Worm (Caenorhabditis elegans) whole organism, L1 larva: Measurements from ENCODE around the gene C29A12.6.

Source experiments
- aha-1 ChIP-seq: fragments of 150-350 bp; optimal IDR thresholded peaks from 2 replicates; lab custom pipeline; 2014; ENCODE audit warnings: missing biosample characterization, missing genetic modification characterization
- blmp-1 ChIP-seq: fragments of 150-350 bp; optimal IDR thresholded peaks from 2 replicates; lab custom pipeline; 2014; ENCODE audit warnings: missing biosample characterization, missing genetic modification characterization
- ceh-63 ChIP-seq: fragments of 200-800 bp; sonication (Bioruptor generic); optimal IDR thresholded peaks from 2 replicates; lab custom pipeline; 2018; ENCODE audit warnings: mild to moderate bottlenecking, missing genetic modification characterization, missing compliant biosample characterization
- ceh-82 ChIP-seq, 3 experiments: fragments of 150-350 bp in 1 of 3; sonication (generic microtip) in 2 of 3; optimal IDR thresholded peaks; 2 replicates each; lab custom pipeline; 2014 to 2017; ENCODE audit warnings: missing biosample characterization in 3 of 3, missing genetic modification characterization in 3 of 3
- dsc-1 ChIP-seq: sonication (generic microtip); optimal IDR thresholded peaks from 2 replicates; lab custom pipeline; 2016; ENCODE audit warnings: mild to moderate bottlenecking, missing genetic modification characterization, missing compliant biosample characterization
- efl-1 ChIP-seq, 4 experiments: fragments of 150-350 bp; optimal IDR thresholded peaks in 3 of 4; peaks in 1 of 4; 1 replicate in 1 of 4; 2 replicates in 3 of 4; lab custom pipeline; 2014; ENCODE audit warnings: missing biosample characterization in 2 of 4, missing genetic modification characterization in 2 of 4, missing genetic modification reagents in 2 of 4
- elt-2 ChIP-seq: sonication (generic microtip); optimal IDR thresholded peaks from 2 replicates; lab custom pipeline; 2016; ENCODE audit warnings: missing genetic modification characterization, mild to moderate bottlenecking, inconsistent platforms, missing compliant biosample characterization, missing genetic modification reagents
- ets-5 ChIP-seq: fragments of 200-800 bp; sonication (Bioruptor generic); IDR thresholded peaks from 2 replicates; pipeline ENCODE4 v1.3.6; 2022; ENCODE audit warnings: missing genetic modification characterization, missing compliant biosample characterization
- fkh-10 ChIP-seq: sonication (generic microtip); optimal IDR thresholded peaks from 2 replicates; lab custom pipeline; 2017; ENCODE audit warnings: missing biosample characterization, missing genetic modification reagents, missing genetic modification characterization
- fkh-8 ChIP-seq: sonication (generic microtip); optimal IDR thresholded peaks from 2 replicates; lab custom pipeline; 2016; ENCODE audit warnings: mild to moderate bottlenecking, missing genetic modification characterization, missing compliant biosample characterization
- jun-1 ChIP-seq: fragments of 150-350 bp; optimal IDR thresholded peaks from 2 replicates; lab custom pipeline; 2014; ENCODE audit warnings: missing biosample characterization, missing genetic modification reagents, missing genetic modification characterization
- lin-14 ChIP-seq: fragments of 200-800 bp; sonication (Bioruptor generic); optimal IDR thresholded peaks from 2 replicates; lab custom pipeline; 2018; ENCODE audit warnings: mild to moderate bottlenecking, missing genetic modification characterization, moderate library complexity, missing compliant biosample characterization
- lin-39 ChIP-seq: fragments of 150-350 bp; optimal IDR thresholded peaks from 2 replicates; lab custom pipeline; 2014; ENCODE audit warnings: missing biosample characterization, missing genetic modification reagents, missing genetic modification characterization
- lir-3 ChIP-seq: sonication (generic microtip); optimal IDR thresholded peaks from 2 replicates; lab custom pipeline; 2016; ENCODE audit warnings: mild to moderate bottlenecking, missing genetic modification characterization, moderate library complexity, missing compliant biosample characterization; ENCODE audit not compliant: poor library complexity
- lsy-2 ChIP-seq, 2 experiments: fragments of 150-350 bp; optimal IDR thresholded peaks; 2 replicates each; lab custom pipeline; 2014; ENCODE audit warnings: missing biosample characterization in 2 of 2, missing genetic modification characterization in 2 of 2
- mab-9 ChIP-seq: fragments of 200-800 bp; sonication (Bioruptor generic); IDR thresholded peaks from 2 replicates; pipeline ENCODE4 v1.3.6; 2022; ENCODE audit warnings: missing genetic modification reagents, missing genetic modification characterization, missing compliant biosample characterization
- mef-2 ChIP-seq: fragments of 150-350 bp; optimal IDR thresholded peaks from 2 replicates; lab custom pipeline; 2014; ENCODE audit warnings: missing biosample characterization, missing genetic modification characterization
- nhr-19 ChIP-seq: fragments of 200-800 bp; sonication (Bioruptor generic); conservative IDR thresholded peaks from 2 replicates; pipeline ENCODE4 v1.3.6; 2022; ENCODE audit warnings: missing genetic modification characterization, missing compliant biosample characterization
- nhr-20 ChIP-seq: sonication (generic microtip); optimal IDR thresholded peaks from 2 replicates; lab custom pipeline; 2016; ENCODE audit warnings: mild to moderate bottlenecking, missing genetic modification characterization, missing compliant biosample characterization
- nhr-237 ChIP-seq: fragments of 150-350 bp; optimal IDR thresholded peaks from 2 replicates; lab custom pipeline; 2014; ENCODE audit warnings: missing biosample characterization, missing genetic modification characterization
- nhr-47 ChIP-seq: sonication (generic microtip); optimal IDR thresholded peaks from 2 replicates; lab custom pipeline; 2016; ENCODE audit warnings: mild to moderate bottlenecking, missing genetic modification characterization, moderate library complexity, missing compliant biosample characterization
- nhr-71 ChIP-seq: sonication (generic microtip); optimal IDR thresholded peaks from 2 replicates; lab custom pipeline; 2016; ENCODE audit warnings: mild to moderate bottlenecking, missing genetic modification characterization, moderate library complexity, missing compliant biosample characterization
- nhr-77 ChIP-seq: fragments of 150-350 bp; optimal IDR thresholded peaks from 2 replicates; lab custom pipeline; 2014; ENCODE audit warnings: missing biosample characterization, missing genetic modification characterization
- nhr-85 ChIP-seq: sonication (generic microtip); peaks from one replicate; lab custom pipeline; 2016; ENCODE audit warnings: missing genetic modification characterization, inconsistent platforms, missing compliant biosample characterization
- pqm-1 ChIP-seq: sonication (generic microtip); optimal IDR thresholded peaks from 3 replicates; lab custom pipeline; 2017; ENCODE audit warnings: missing biosample characterization, missing genetic modification characterization
- rnt-1 ChIP-seq: sonication (generic microtip); optimal IDR thresholded peaks from 2 replicates; lab custom pipeline; 2016; ENCODE audit warnings: mild to moderate bottlenecking, missing genetic modification characterization, moderate library complexity, missing compliant biosample characterization
- snu-23 ChIP-seq: sonication (generic microtip); optimal IDR thresholded peaks from 2 replicates; lab custom pipeline; 2016; ENCODE audit warnings: missing genetic modification characterization, missing compliant biosample characterization
- tbx-2 ChIP-seq: sonication (generic microtip); optimal IDR thresholded peaks from 2 replicates; lab custom pipeline; 2016; ENCODE audit warnings: missing genetic modification characterization, missing compliant biosample characterization
- unc-30 ChIP-seq: sonication (generic microtip); optimal IDR thresholded peaks from 2 replicates; lab custom pipeline; 2017; ENCODE audit warnings: missing biosample characterization, missing genetic modification characterization
- vab-15 ChIP-seq: sonication (generic microtip); optimal IDR thresholded peaks from 2 replicates; lab custom pipeline; 2017; ENCODE audit warnings: missing genotype, mild to moderate bottlenecking, missing genetic modification characterization, missing compliant biosample characterization
- zag-1 ChIP-seq: fragments of 150-350 bp; optimal IDR thresholded peaks from 2 replicates; lab custom pipeline; 2014; ENCODE audit warnings: missing biosample characterization, missing genetic modification characterization
- ztf-11 ChIP-seq, 2 experiments: sonication (generic microtip); optimal IDR thresholded peaks; 2 replicates each; lab custom pipeline; 2016 to 2017; ENCODE audit warnings: missing genetic modification characterization in 2 of 2, missing biosample characterization in 1 of 2, missing compliant biosample characterization in 1 of 2
- ztf-4 ChIP-seq: fragments of 150-350 bp; optimal IDR thresholded peaks from 2 replicates; lab custom pipeline; 2014; ENCODE audit warnings: missing biosample characterization, missing genetic modification characterization

The C29A12.6 gene

DNA sequence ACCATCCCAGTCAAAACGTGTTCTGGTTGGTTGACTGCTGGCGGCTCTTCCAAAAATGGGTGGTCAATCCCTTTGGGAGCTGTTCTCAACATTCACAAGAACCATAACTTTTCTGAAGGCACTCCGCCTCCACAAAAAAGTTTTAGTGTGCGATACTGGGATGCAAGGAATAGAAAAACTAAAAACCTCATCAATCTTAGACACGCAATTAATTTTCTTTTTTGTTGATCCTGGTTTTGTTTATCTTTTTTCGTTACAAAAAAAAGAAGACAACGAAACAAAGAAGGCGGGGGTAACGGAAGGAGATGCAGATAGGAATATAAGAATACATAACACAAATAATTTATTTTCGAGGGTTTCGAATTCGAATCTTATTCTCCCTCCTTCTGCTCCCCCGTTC lies 8.8 kb upstream of the C29A12.6 start:
- no peak for TF ChIP-seq ets-5 (GFP tag; lab: Robert Waterston, UW)
- no peak for TF ChIP-seq ztf-4 (tag; lab: Kevin White, UChicago)
- TF ChIP-seq lir-3, result no peak
- TF ChIP-seq lin-14 (GFP tag; lab: Kevin White, UChicago), result peak; percentile 27
- no peak for TF ChIP-seq nhr-19

- TF ChIP-seq nhr-19 (no peak), nhr-237 (tag; lab: Kevin White, UChicago) (no peak), lin-14 (GFP tag; lab: Kevin White, UChicago) (peak; percentile 8)
These were observed 7.6 kb upstream of the C29A12.6 start for ce11 chrV:10839398-10839797.

- no peak for TF ChIP-seq pqm-1 (tag; lab: Kevin White, UChicago)
- TF ChIP-seq lin-14 (GFP tag; lab: Kevin White, UChicago), result peak; percentile 12
- TF ChIP-seq fkh-10 (GFP tag; lab: Kevin White, UChicago), result peak; percentile 52
These were observed 7.2 kb downstream of the C29A12.6 start for ce11 chrV:10854197-10854596.

DNA sequence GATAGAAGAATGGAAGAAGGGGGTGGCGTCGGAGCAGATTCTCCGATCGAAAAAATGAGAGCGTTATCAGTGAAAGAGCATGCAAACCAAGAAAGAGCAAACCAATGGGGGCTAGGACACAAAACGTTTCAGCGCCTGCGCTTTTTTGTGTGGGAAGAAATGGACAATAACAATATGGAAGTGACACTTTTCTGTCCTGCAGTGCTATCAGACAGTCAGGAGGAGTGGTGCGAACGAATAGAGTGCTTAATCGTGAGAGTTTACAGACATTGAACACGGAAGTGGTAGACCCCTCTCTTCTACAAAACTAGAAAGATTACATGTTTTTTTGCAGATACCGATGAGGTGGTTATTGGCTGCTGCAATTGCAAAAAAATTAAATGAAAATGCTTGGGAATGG lies 8.4 kb downstream of the C29A12.6 start:
- TF ChIP-seq pqm-1 (tag; lab: Kevin White, UChicago) (peak; percentile 10), elt-2 (tag; lab: Kevin White, UChicago) (peak; percentile 63), lin-14 (GFP tag; lab: Kevin White, UChicago) (peak; percentile 6), zag-1 (no peak), nhr-20 (tag; lab: Kevin White, UChicago) (peak; percentile 24), mef-2 (no peak), ztf-11 (tag; optimal IDR thresholded peaks at IDR 0.05; lab: Kevin White, UChicago) (no peak), dsc-1 (no peak)

DNA sequence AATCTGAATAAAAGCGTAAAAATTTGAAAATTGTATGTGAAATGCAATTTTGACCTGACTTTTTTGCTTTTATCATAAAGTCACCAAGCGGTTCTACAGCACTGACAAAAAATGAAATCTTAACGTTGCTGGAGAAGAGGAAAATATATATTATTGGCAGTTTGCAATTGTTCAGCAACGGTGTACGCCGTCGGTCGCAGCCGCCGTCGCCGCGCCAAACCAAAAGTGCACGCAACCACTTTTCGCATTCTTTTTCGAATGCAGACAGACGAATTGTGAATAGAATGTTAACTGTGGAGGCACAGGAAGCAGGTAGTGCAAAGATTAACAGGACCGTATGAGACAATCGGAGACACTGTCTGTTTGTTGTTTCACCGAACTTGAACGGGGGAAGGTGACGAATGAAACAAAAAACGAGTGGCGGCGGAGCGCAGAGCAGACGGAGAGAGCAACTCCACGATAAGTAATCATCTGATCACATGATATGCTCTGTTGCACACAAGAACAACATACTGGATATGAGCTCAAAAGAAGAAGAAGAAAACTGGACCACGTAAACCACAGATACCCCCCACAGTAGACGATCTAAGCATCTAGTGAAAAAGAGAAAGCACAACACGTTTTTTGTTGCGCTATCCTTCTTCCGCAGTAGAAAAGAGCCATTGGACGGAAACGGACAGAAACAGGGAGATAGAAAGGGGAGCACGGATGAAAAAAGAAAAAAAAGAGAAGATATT lies 10.1 kb downstream of the C29A12.6 start:
- TF ChIP-seq nhr-71 (tag; lab: Kevin White, UChicago), result peak; percentile 45
- no peak for TF ChIP-seq ztf-4 (tag; lab: Kevin White, UChicago)
- TF ChIP-seq snu-23 (GFP tag; lab: Kevin White, UChicago), result peak; percentile 27
- no peak for TF ChIP-seq aha-1 (tag; lab: Kevin White, UChicago)
- peak in 1 of 3 experiments; percentile 15 for TF ChIP-seq ceh-82 (tag; optimal IDR thresholded peaks at IDR 0.05; lab: Kevin White, UChicago)
- TF ChIP-seq efl-1 (optimal IDR thresholded peaks at IDR 0.05; lab: Kevin White, UChicago), result no peak
- TF ChIP-seq efl-1 (GFP tag; optimal IDR thresholded peaks at IDR 0.05 in 1 of 2; lab: Kevin White, UChicago), result peak in 1 of 2 experiments; percentile 22
- TF ChIP-seq fkh-10 (GFP tag; lab: Kevin White, UChicago), result peak; percentile 72
- peak; percentile 44 for TF ChIP-seq rnt-1
- peak; percentile 46 for TF ChIP-seq tbx-2 (tag; lab: Kevin White, UChicago)
- TF ChIP-seq nhr-20 (tag; lab: Kevin White, UChicago), result peak; percentile 37
- no peak for TF ChIP-seq ceh-63 (GFP tag; lab: Kevin White, UChicago)
- peak; percentile 34 for TF ChIP-seq nhr-47 (tag; lab: Kevin White, UChicago)
- no peak for TF ChIP-seq lin-39 (tag; lab: Kevin White, UChicago)
- TF ChIP-seq blmp-1 (tag; lab: Kevin White, UChicago), result peak; percentile 29
- TF ChIP-seq lin-14 (GFP tag; lab: Kevin White, UChicago), result peak; percentile 77
- no peak for TF ChIP-seq unc-30 (tag; lab: Kevin White, UChicago)
- peak in 1 of 2 experiments; percentile 53 for TF ChIP-seq lsy-2 (tag; optimal IDR thresholded peaks at IDR 0.05; lab: Kevin White, UChicago)
- peak; percentile 40 for TF ChIP-seq jun-1
- TF ChIP-seq vab-15, result no peak
- TF ChIP-seq nhr-77 (tag; lab: Kevin White, UChicago), result peak; percentile 53
- TF ChIP-seq fkh-8 (tag; lab: Kevin White, UChicago), result peak; percentile 21
- TF ChIP-seq nhr-19, result 0 out of 2 replicates have a peak, but pooled peaks have one; percentile 9
- no peak for TF ChIP-seq mab-9 (GFP tag; lab: Robert Waterston, UW)
- TF ChIP-seq nhr-85 (tag; lab: Kevin White, UChicago), result peak; percentile 55
